Worm (Caenorhabditis elegans): ENCODE data around the gene chil-17.

ce11 chrII:9440060-9440459 lies at the start of gene chil-17:
- TF ChIP-seq ceh-30 (tag; optimal IDR thresholded peaks at IDR 0.05) (no peak), tbx-2 (tag; optimal IDR thresholded peaks at IDR 0.05) (no peak), pqm-1 (tag; optimal IDR thresholded peaks at IDR 0.05) (no peak)

All from whole organism, late embryonic.